Worm (Caenorhabditis elegans) whole organism, young adult: ENCODE measurements around the gene T23E7.2.
A peak's percentile ranks its signal among the peaks of the same experiment; 100 is the strongest.

Source experiments
- B0035.1 ChIP-seq: sonication (generic microtip); optimal IDR thresholded peaks from 2 replicates; lab custom pipeline; 2016; ENCODE audit warnings: missing genetic modification characterization, mild to moderate bottlenecking, missing compliant biosample characterization, missing genotype, missing genetic modification reagents
- B0336.3 ChIP-seq: fragments of 200-800 bp; sonication (Bioruptor generic); IDR thresholded peaks from 2 replicates; pipeline ENCODE4 v1.3.6; 2022; ENCODE audit warnings: missing genetic modification characterization, missing compliant biosample characterization
- D2030.7 ChIP-seq: fragments of 200-800 bp; sonication (Bioruptor generic); IDR thresholded peaks from 2 replicates; pipeline ENCODE4 v1.3.6; 2022; ENCODE audit warnings: missing genetic modification reagents, missing genetic modification characterization, missing compliant biosample characterization
- F10E7.11 ChIP-seq: sonication (generic microtip); optimal IDR thresholded peaks from 2 replicates; lab custom pipeline; 2017; ENCODE audit warnings: mild to moderate bottlenecking, missing genetic modification characterization, moderate library complexity, missing compliant biosample characterization
- F23B12.7 ChIP-seq: sonication (generic microtip); optimal IDR thresholded peaks from 2 replicates; lab custom pipeline; 2017; ENCODE audit warnings: missing genetic modification characterization, mild to moderate bottlenecking, missing compliant biosample characterization, antibody characterized with exemption, moderate library complexity; ENCODE audit not compliant: insufficient read depth
- F37B4.10 ChIP-seq: fragments of 200-800 bp; sonication (Bioruptor generic); IDR thresholded peaks from 2 replicates; pipeline ENCODE4 v1.3.6; 2022; ENCODE audit warnings: missing genetic modification characterization, missing compliant biosample characterization
- F55B11.4 ChIP-seq: sonication (generic microtip); optimal IDR thresholded peaks from 2 replicates; lab custom pipeline; 2016; ENCODE audit warnings: missing compliant biosample characterization, missing genetic modification characterization, borderline replicate concordance; ENCODE audit not compliant: insufficient read depth
- F57A8.1 ChIP-seq: fragments of 200-800 bp; sonication (Bioruptor generic); optimal IDR thresholded peaks from 2 replicates; lab custom pipeline; 2018; ENCODE audit warnings: mild to moderate bottlenecking, missing genetic modification characterization, moderate library complexity, missing compliant biosample characterization
- F57C9.4 ChIP-seq: sonication (generic microtip); optimal IDR thresholded peaks from 2 replicates; lab custom pipeline; 2017; ENCODE audit warnings: mild to moderate bottlenecking, missing genetic modification characterization, missing compliant biosample characterization
- K11D2.4 ChIP-seq: fragments of 200-800 bp; sonication (Bioruptor generic); IDR thresholded peaks from 2 replicates; pipeline ENCODE4 v1.3.6; 2022; ENCODE audit warnings: missing genetic modification reagents, missing genetic modification characterization, missing compliant biosample characterization
- K12H6.12 ChIP-seq: fragments of 200-800 bp; sonication (Bioruptor generic); optimal IDR thresholded peaks from 2 replicates; lab custom pipeline; 2018; ENCODE audit warnings: mild to moderate bottlenecking, missing genetic modification characterization, missing compliant biosample characterization
- Y67H2A.10 ChIP-seq: fragments of 200-800 bp; sonication (Bioruptor generic); conservative IDR thresholded peaks from 2 replicates; pipeline ENCODE4 v1.3.6; 2022; ENCODE audit warnings: missing genetic modification reagents, missing genetic modification characterization, missing compliant biosample characterization
- akir-1 ChIP-seq: fragments of 200-800 bp; sonication (Bioruptor generic); optimal IDR thresholded peaks from 2 replicates; lab custom pipeline; 2018; ENCODE audit warnings: mild to moderate bottlenecking, missing genetic modification characterization, moderate library complexity, missing compliant biosample characterization
- aptf-2 ChIP-seq: fragments of 200-800 bp; sonication (Bioruptor generic); conservative IDR thresholded peaks from 2 replicates; pipeline ENCODE4 v1.3.6; 2022; ENCODE audit warnings: missing genetic modification reagents, missing genetic modification characterization, missing compliant biosample characterization
- atf-7 ChIP-seq: sonication (generic microtip); optimal IDR thresholded peaks from 2 replicates; lab custom pipeline; 2017; ENCODE audit warnings: mild to moderate bottlenecking, missing genetic modification characterization, missing compliant biosample characterization
- ccch-3 ChIP-seq: fragments of 200-800 bp; sonication (Bioruptor generic); optimal IDR thresholded peaks from 2 replicates; lab custom pipeline; 2018; ENCODE audit warnings: mild to moderate bottlenecking, missing genetic modification characterization, missing compliant biosample characterization
- cebp-1 ChIP-seq, 2 experiments: fragments of 200-800 bp in 1 of 2; sonication (Bioruptor generic) in 1 of 2; sonication (generic microtip) in 1 of 2; IDR thresholded peaks in 1 of 2; optimal IDR thresholded peaks in 1 of 2; 2 replicates each; pipeline versions ENCODE4 v1.3.6 to Lab custom; 2017 to 2022; ENCODE audit warnings: missing compliant biosample characterization in 2 of 2, missing genetic modification characterization in 2 of 2, mild to moderate bottlenecking in 1 of 2, missing genetic modification reagents in 1 of 2, moderate library complexity in 1 of 2
- cebp-2 ChIP-seq: fragments of 200-800 bp; sonication (Bioruptor generic); IDR thresholded peaks from 2 replicates; pipeline ENCODE4 v1.3.6; 2022; ENCODE audit warnings: missing genetic modification characterization, missing compliant biosample characterization
- ceh-27 ChIP-seq: fragments of 200-800 bp; sonication (Bioruptor generic); optimal IDR thresholded peaks from 2 replicates; lab custom pipeline; 2018; ENCODE audit warnings: mild to moderate bottlenecking, missing genetic modification characterization, moderate library complexity, missing compliant biosample characterization
- ceh-40 ChIP-seq: fragments of 200-800 bp; sonication (Bioruptor generic); IDR thresholded peaks from 2 replicates; pipeline ENCODE4 v1.3.6; 2022; ENCODE audit warnings: missing genetic modification characterization, missing compliant biosample characterization
- ceh-58 ChIP-seq: fragments of 200-800 bp; sonication (Bioruptor generic); IDR thresholded peaks from 2 replicates; pipeline ENCODE4 v1.3.6; 2022; ENCODE audit warnings: missing genetic modification characterization, missing compliant biosample characterization
- egl-18 ChIP-seq: fragments of 200-800 bp; sonication (Bioruptor generic); IDR thresholded peaks from 2 replicates; pipeline ENCODE4 v1.3.6; 2022; ENCODE audit warnings: missing genetic modification reagents, missing genetic modification characterization, missing compliant biosample characterization
- egrh-3 ChIP-seq: fragments of 200-800 bp; sonication (Bioruptor generic); IDR thresholded peaks from 2 replicates; pipeline ENCODE4 v1.3.6; 2022; ENCODE audit warnings: missing genetic modification reagents, missing genetic modification characterization, missing compliant biosample characterization
- hlh-26 ChIP-seq: fragments of 200-800 bp; sonication (Bioruptor generic); conservative IDR thresholded peaks from 2 replicates; pipeline ENCODE4 v1.3.6; 2022; ENCODE audit warnings: missing genetic modification reagents, missing genetic modification characterization, missing compliant biosample characterization
- hmg-1.2 ChIP-seq: fragments of 200-800 bp; sonication (Bioruptor generic); IDR thresholded peaks from 2 replicates; pipeline ENCODE4 v1.3.6; 2022; ENCODE audit warnings: missing genetic modification reagents, missing genetic modification characterization, missing compliant biosample characterization
- hmg-20 ChIP-seq: fragments of 200-800 bp; sonication (Bioruptor generic); IDR thresholded peaks from 2 replicates; pipeline ENCODE4 v1.3.6; 2022; ENCODE audit warnings: missing genetic modification reagents, missing genetic modification characterization, missing compliant biosample characterization
- hrde-1 ChIP-seq: sonication (generic microtip); optimal IDR thresholded peaks from 2 replicates; lab custom pipeline; 2016; ENCODE audit warnings: missing genetic modification characterization, mild to moderate bottlenecking, missing compliant biosample characterization, moderate library complexity, missing genotype, missing genetic modification reagents, borderline replicate concordance
- hsf-1 ChIP-seq: fragments of 200-800 bp; sonication (Bioruptor generic); IDR thresholded peaks from 2 replicates; pipeline ENCODE4 v1.3.6; 2022; ENCODE audit warnings: missing genetic modification reagents, missing genetic modification characterization, missing compliant biosample characterization
- let-526 ChIP-seq: fragments of 200-800 bp; sonication (Bioruptor generic); IDR thresholded peaks from 2 replicates; pipeline ENCODE4 v1.3.6; 2022; ENCODE audit warnings: missing genetic modification reagents, missing genetic modification characterization, missing compliant biosample characterization
- lsl-1 ChIP-seq: fragments of 200-800 bp; sonication (Bioruptor generic); optimal IDR thresholded peaks from 2 replicates; lab custom pipeline; 2018; ENCODE audit warnings: mild to moderate bottlenecking, missing genetic modification characterization, moderate library complexity, missing compliant biosample characterization
- nfya-2 ChIP-seq: fragments of 200-800 bp; sonication (Bioruptor generic); IDR thresholded peaks from 2 replicates; pipeline ENCODE4 v1.3.6; 2022; ENCODE audit warnings: missing genetic modification reagents, missing genetic modification characterization, missing compliant biosample characterization
- repo-1 ChIP-seq: sonication (generic microtip); optimal IDR thresholded peaks from 2 replicates; lab custom pipeline; 2017; ENCODE audit warnings: mild to moderate bottlenecking, missing genetic modification characterization, missing compliant biosample characterization
- sptf-2 ChIP-seq: fragments of 200-800 bp; sonication (Bioruptor generic); optimal IDR thresholded peaks from 2 replicates; lab custom pipeline; 2018; ENCODE audit warnings: mild to moderate bottlenecking, missing genetic modification characterization, missing compliant biosample characterization
- tbp1 ChIP-seq: fragments of 200-800 bp; sonication (Bioruptor generic); optimal IDR thresholded peaks from 2 replicates; lab custom pipeline; 2018; ENCODE audit warnings: mild to moderate bottlenecking, missing genetic modification characterization, missing compliant biosample characterization
- unc-130 ChIP-seq: sonication (generic microtip); optimal IDR thresholded peaks from 2 replicates; lab custom pipeline; 2016; ENCODE audit warnings: missing genetic modification reagents, missing genetic modification characterization, missing compliant biosample characterization
- zfh-2 ChIP-seq: fragments of 200-800 bp; sonication (Bioruptor generic); conservative IDR thresholded peaks from 2 replicates; pipeline ENCODE4 v1.3.6; 2022; ENCODE audit warnings: missing genetic modification reagents, missing genetic modification characterization, missing compliant biosample characterization
- ztf-25 ChIP-seq: fragments of 200-800 bp; sonication (Bioruptor generic); IDR thresholded peaks from 2 replicates; pipeline ENCODE4 v1.3.6; 2022; ENCODE audit warnings: missing genetic modification reagents, missing genetic modification characterization, missing compliant biosample characterization
- ztf-6 ChIP-seq: fragments of 200-800 bp; sonication (Bioruptor generic); IDR thresholded peaks from 2 replicates; pipeline ENCODE4 v1.3.6; 2022; ENCODE audit warnings: missing genetic modification reagents, missing genetic modification characterization, missing compliant biosample characterization

Gene T23E7.2

DNA sequence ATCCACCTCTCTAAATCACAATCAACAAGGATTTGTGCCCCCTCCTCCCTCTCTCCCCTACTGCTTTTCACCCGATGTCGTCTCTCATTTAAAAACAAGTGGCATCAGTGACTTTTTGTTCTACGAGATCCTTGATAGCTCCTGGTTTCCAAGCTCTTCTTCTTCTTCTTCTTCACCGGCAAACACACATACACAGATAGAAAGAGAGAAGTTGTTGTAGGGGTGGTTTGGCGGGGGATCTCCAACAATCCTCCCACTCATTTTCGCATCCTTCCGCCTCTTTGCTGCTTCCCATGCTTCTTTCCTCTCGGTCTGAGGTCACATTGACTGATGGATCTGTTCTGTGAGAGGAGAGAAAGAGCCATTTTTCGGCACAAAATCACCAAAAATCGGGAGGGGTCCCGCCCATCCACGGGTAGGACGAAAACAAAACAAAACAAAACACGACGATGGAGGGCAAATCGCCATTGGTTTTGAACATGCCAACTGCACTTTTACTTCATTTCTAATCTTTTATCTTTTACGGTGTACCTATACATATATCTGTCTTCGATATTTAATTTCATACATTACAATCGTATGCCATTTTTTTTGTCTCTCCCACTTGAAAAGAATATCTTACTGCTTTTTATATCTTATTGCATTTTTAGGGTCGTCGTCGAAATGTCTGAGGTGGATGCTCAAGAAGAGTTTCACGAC lies at the start of gene T23E7.2:
T23E7.2 (plus strand) TSS at position 649 of the 699 bp plus-strand sequence.
- TF ChIP-seq sptf-2 (GFP tag; lab: Kevin White, UChicago) (no peak), zfh-2 (GFP tag; lab: Robert Waterston, UW) (0 out of 2 replicates have a peak, but pooled peaks have one; percentile 10), K11D2.4 (GFP tag; lab: Robert Waterston, UW) (no peak), K12H6.12 (tag; lab: Kevin White, UChicago) (peak; percentile 24), B0336.3 (GFP tag; lab: Robert Waterston, UW) (no peak), F23B12.7 (tag; lab: Kevin White, UChicago) (no peak)
- TF ChIP-seq, all 124 proteins: peak for 2

DNA sequence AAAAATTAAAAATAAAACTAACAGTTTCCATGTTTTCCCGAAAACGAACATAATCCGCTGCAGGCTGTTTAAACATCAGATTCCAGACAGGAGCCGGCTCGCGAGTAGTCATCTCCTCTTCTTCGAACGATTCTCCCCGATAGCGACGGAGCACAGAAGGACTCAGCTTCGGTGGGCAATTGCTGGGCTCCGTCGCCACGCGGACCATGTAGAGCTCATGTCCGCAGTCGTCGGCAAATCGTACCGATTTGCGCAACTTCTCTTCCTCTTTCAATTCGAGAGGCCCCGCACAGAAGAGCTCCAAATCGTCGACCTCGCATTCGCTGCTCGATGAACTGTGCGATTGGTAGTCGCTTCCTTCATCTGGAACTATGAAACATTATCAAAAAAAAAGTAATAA lies 45.6 kb upstream of the T23E7.2 start:
- TF ChIP-seq Y67H2A.10 (GFP tag; lab: Robert Waterston, UW) = no peak
- TF ChIP-seq egrh-3 (GFP tag; lab: Robert Waterston, UW) = peak; percentile 45; the same call in 1 of the 2 replicates
- TF ChIP-seq ceh-40 = no peak
- peak; percentile 14; the same call in 1 of the 2 replicates for TF ChIP-seq B0336.3 (GFP tag; lab: Robert Waterston, UW)
- no peak for TF ChIP-seq unc-130 (GFP tag; lab: Kevin White, UChicago)
- no peak for TF ChIP-seq hrde-1 (tag; lab: Kevin White, UChicago)
- TF ChIP-seq zfh-2 (GFP tag; lab: Robert Waterston, UW) = peak; percentile 72
- TF ChIP-seq lsl-1 (GFP tag; lab: Kevin White, UChicago) = no peak
- TF ChIP-seq F57A8.1 (GFP tag; lab: Kevin White, UChicago) = no peak
- no peak for TF ChIP-seq ceh-27 (GFP tag; lab: Kevin White, UChicago)
- no peak for TF ChIP-seq hmg-1.2 (GFP tag; lab: Robert Waterston, UW)
- TF ChIP-seq F57C9.4 (tag; lab: Kevin White, UChicago) = no peak
- no peak for TF ChIP-seq atf-7 (tag; lab: Kevin White, UChicago)
- no peak for TF ChIP-seq F23B12.7 (tag; lab: Kevin White, UChicago)
- TF ChIP-seq, all 124 proteins: peak for 3

DNA sequence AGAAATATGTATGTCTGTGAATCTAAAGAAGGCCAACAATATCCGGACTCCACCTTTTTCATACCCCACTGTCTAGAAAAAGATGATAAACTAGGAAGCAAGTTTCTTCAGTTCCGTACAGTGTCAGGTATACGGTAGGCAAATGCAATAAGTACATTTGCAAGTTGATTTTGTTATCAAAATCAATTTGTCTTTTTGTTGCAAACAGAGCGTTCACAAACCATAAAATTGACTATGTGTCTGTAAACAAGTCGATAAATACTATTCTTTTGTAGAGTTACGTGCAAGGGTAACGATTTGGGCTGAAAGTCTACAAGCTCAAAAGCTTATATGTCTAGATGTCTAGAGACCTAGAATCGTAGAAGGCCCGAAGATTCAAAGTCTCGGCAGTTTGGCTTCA lies 45.1 kb upstream of the T23E7.2 start:
- TF ChIP-seq hmg-20 (no peak), nfya-2 (GFP tag; lab: Robert Waterston, UW) (no peak), D2030.7 (GFP tag; lab: Robert Waterston, UW) (no peak), hsf-1 (no peak), F10E7.11 (no peak), ceh-58 (GFP tag; lab: Robert Waterston, UW) (no peak), tbp1 (GFP tag; lab: Kevin White, UChicago) (no peak), atf-7 (tag; lab: Kevin White, UChicago) (no peak), egl-18 (GFP tag; lab: Robert Waterston, UW) (no peak), cebp-1 (GFP tag; IDR thresholded peaks at IDR 0.05; lab: Robert Waterston, UW) (no peak), cebp-1 (tag; optimal IDR thresholded peaks at IDR 0.05; lab: Kevin White, UChicago) (no peak)
- TF ChIP-seq, all 124 proteins: peak for 0

DNA sequence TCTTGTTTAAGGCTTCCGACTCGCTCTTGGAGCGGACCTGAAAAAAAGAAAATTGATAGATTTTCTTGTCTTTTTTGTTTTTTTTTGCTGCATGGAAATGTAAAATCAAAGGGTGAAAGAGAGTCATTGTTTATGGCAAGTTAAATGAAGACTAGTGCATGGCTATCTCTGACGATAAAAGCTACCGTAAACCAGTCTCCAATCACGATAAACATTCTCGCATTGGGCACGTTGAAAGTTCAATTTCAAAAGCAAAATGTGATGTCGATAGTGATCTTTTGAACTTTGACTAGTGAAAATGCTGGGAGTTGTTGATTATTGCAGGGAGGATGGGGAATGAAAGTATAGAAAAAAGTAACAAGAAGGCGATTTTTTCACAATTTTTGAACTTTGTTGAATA lies 44.2 kb upstream of the T23E7.2 start:
- no peak for TF ChIP-seq let-526 (GFP tag; lab: Robert Waterston, UW)
- no peak for TF ChIP-seq repo-1 (tag; lab: Kevin White, UChicago)
- no peak for TF ChIP-seq ccch-3
- TF ChIP-seq ztf-6 = no peak
- TF ChIP-seq F55B11.4 = no peak
- no peak for TF ChIP-seq akir-1 (GFP tag; lab: Kevin White, UChicago)
- TF ChIP-seq hlh-26 (GFP tag; lab: Robert Waterston, UW) = no peak
- no peak for TF ChIP-seq cebp-2 (GFP tag; lab: Robert Waterston, UW)
- no peak for TF ChIP-seq F37B4.10 (GFP tag; lab: Robert Waterston, UW)
- TF ChIP-seq ztf-25 (GFP tag; lab: Robert Waterston, UW) = no peak
- TF ChIP-seq ceh-40 = no peak
- TF ChIP-seq B0336.3 (GFP tag; lab: Robert Waterston, UW) = no peak
- no peak for TF ChIP-seq B0035.1
- no peak for TF ChIP-seq aptf-2 (GFP tag; lab: Robert Waterston, UW)
- TF ChIP-seq egl-18 (GFP tag; lab: Robert Waterston, UW) = no peak
